Fruit fly (Drosophila melanogaster): ENCODE measurements around the gene Krn.
A peak's percentile ranks its signal among the peaks of the same experiment; 100 is the strongest.

The Krn gene

DNA sequence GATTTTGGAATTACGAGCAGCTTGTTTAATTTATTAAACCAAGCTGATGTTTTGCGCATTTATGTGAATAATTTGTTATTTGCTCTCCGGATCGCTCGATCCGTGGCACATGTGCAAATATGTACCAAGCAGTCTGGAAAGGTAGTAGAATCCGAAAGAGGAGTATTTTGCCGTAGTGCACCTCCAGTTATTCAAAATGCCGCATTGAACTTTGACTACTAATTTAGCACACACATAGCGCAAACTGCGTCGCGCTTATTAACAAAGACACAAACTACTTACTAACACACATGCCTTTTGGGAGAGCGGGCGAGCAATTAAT, 5.1 kb upstream of the Krn start (continued):
- TF ChIP-seq CG31365 (tag; optimal IDR thresholded peaks at IDR 0.05) (no peak), CG8924 (tag; optimal IDR thresholded peaks at IDR 0.05) (no peak), CG12659 (GFP tag; optimal IDR thresholded peaks at IDR 0.05) (no peak), tgo (GFP tag; IDR thresholded peaks at IDR 0.05) (no peak), Hey (tag; optimal IDR thresholded peaks at IDR 0.05) (peak; percentile 65), fru (optimal IDR thresholded peaks at IDR 0.05) (no peak), CG17328 (GFP tag; IDR thresholded peaks at IDR 0.05) (no peak), Atf3 (GFP tag; optimal IDR thresholded peaks at IDR 0.05) (no peak), gro (GFP tag; optimal IDR thresholded peaks at IDR 0.05) (peak; percentile 60), gce (GFP tag; IDR thresholded peaks at IDR 0.05) (no peak), CG8388 (GFP tag; optimal IDR thresholded peaks at IDR 0.05) (no peak), CG4730 (GFP tag; IDR thresholded peaks at IDR 0.05) (no peak), row (GFP tag; IDR thresholded peaks at IDR 0.05) (no peak), CG8281 (tag; optimal IDR thresholded peaks at IDR 0.05) (no peak), CG14860 (GFP tag; IDR thresholded peaks at IDR 0.05; ENCODE audit: partially characterized antibody) (no peak), CG16779 (GFP tag; IDR thresholded peaks at IDR 0.05) (no peak), Spps (tag; optimal IDR thresholded peaks at IDR 0.05) (no peak), nom (GFP tag; optimal IDR thresholded peaks at IDR 0.05) (no peak), CG6813 (GFP tag; optimal IDR thresholded peaks at IDR 0.05) (peak; percentile 64), CG15073 (GFP tag; optimal IDR thresholded peaks at IDR 0.05) (no peak), peb (GFP tag; IDR thresholded peaks at IDR 0.05) (no peak), GATAe (GFP tag; conservative IDR thresholded peaks at IDR 0.05) (no peak), wdn (GFP tag; IDR thresholded peaks at IDR 0.05) (no peak), pita (GFP tag; optimal IDR thresholded peaks at IDR 0.05) (no peak), BEAF-32 (GFP tag; optimal IDR thresholded peaks at IDR 0.05) (no peak), CG2199 (GFP tag; IDR thresholded peaks at IDR 0.05) (no peak), tin (GFP tag; optimal IDR thresholded peaks at IDR 0.05) (no peak), jigr1 (GFP tag; IDR thresholded peaks at IDR 0.05) (no peak), CG10654 (GFP tag; optimal IDR thresholded peaks at IDR 0.05) (no peak), Kr (GFP tag; optimal IDR thresholded peaks at IDR 0.05) (no peak), MESR4 (GFP tag; optimal IDR thresholded peaks at IDR 0.05) (no peak), CG17829 (tag; optimal IDR thresholded peaks at IDR 0.05) (no peak), tll (GFP tag; optimal IDR thresholded peaks at IDR 0.05) (no peak), ftz-f1 (GFP tag; optimal IDR thresholded peaks at IDR 0.05) (no peak), sens (GFP tag) (no peak), ab (GFP tag; optimal IDR thresholded peaks at IDR 0.05) (no peak), CG17361 (GFP tag; IDR thresholded peaks at IDR 0.05) (no peak), CG6175 (GFP tag; IDR thresholded peaks at IDR 0.05) (no peak), CG10565 (GFP tag; optimal IDR thresholded peaks at IDR 0.05) (no peak), hkb (optimal IDR thresholded peaks at IDR 0.05) (no peak), hkb (GFP tag; IDR thresholded peaks at IDR 0.05) (0 out of 2 replicates have a peak, but pooled peaks have one; percentile 37), Xrp1 (GFP tag; IDR thresholded peaks at IDR 0.05) (no peak; the same call in 1 of the 2 replicates), Myb (GFP tag; optimal IDR thresholded peaks at IDR 0.05) (no peak), tio (GFP tag; optimal IDR thresholded peaks at IDR 0.05) (no peak), slbo (GFP tag; IDR thresholded peaks at IDR 0.05) (no peak), Nf-YC (tag; optimal IDR thresholded peaks at IDR 0.05) (no peak), CG4360 (GFP tag; IDR thresholded peaks at IDR 0.05) (no peak; the same call in 1 of the 2 replicates), ERR (GFP tag; optimal IDR thresholded peaks at IDR 0.05) (peak; percentile 59), CG12104 (GFP tag; optimal IDR thresholded peaks at IDR 0.05) (no peak), pzg (GFP tag; optimal IDR thresholded peaks at IDR 0.05) (peak; percentile 11), Lpt (GFP tag; optimal IDR thresholded peaks at IDR 0.05) (no peak), vnd (GFP tag; IDR thresholded peaks at IDR 0.05; ENCODE audit: partially characterized antibody) (no peak), CG6791 (GFP tag; IDR thresholded peaks at IDR 0.05; ENCODE audit: partially characterized antibody) (no peak)

All from whole organism, embryonic.